Worm (Caenorhabditis elegans) whole organism, L3 larva: ENCODE measurements around the gene nhr-4.

ENCODE experiments used
- ZK546.5 ChIP-seq: sonication (generic microtip); optimal IDR thresholded peaks from 2 replicates; lab custom pipeline; 2017; ENCODE audit warnings: missing biosample characterization, missing genetic modification characterization
- ama-1 ChIP-seq: fragments of 150-350 bp; optimal IDR thresholded peaks from 2 replicates; lab custom pipeline; 2018
- ceh-16 ChIP-seq: sonication (generic microtip); optimal IDR thresholded peaks from 2 replicates; lab custom pipeline; 2017; ENCODE audit warnings: missing biosample characterization, missing genetic modification characterization
- ceh-82 ChIP-seq: fragments of 150-350 bp; optimal IDR thresholded peaks from 2 replicates; lab custom pipeline; 2014; ENCODE audit warnings: missing biosample characterization, missing genetic modification characterization
- ceh-9 ChIP-seq: sonication (generic microtip); optimal IDR thresholded peaks from 2 replicates; lab custom pipeline; 2018; ENCODE audit warnings: missing biosample characterization, missing genetic modification characterization
- daf-12 ChIP-seq: fragments of 150-350 bp; optimal IDR thresholded peaks from 2 replicates; lab custom pipeline; 2014; ENCODE audit warnings: missing biosample characterization, missing genetic modification reagents, missing genetic modification characterization
- egl-27 ChIP-seq: sonication (generic microtip); optimal IDR thresholded peaks from 4 replicates; lab custom pipeline; 2017; ENCODE audit warnings: missing biosample characterization, missing genetic modification reagents, missing genetic modification characterization
- egl-5 ChIP-seq: fragments of 150-350 bp; optimal IDR thresholded peaks from 2 replicates; lab custom pipeline; 2017; ENCODE audit warnings: missing biosample characterization, missing genetic modification reagents, missing genetic modification characterization, inconsistent platforms
- elt-1 ChIP-seq: fragments of 150-350 bp; optimal IDR thresholded peaks from 2 replicates; lab custom pipeline; 2014; ENCODE audit warnings: missing biosample characterization, missing genetic modification characterization
- elt-2 ChIP-seq: sonication (generic microtip); optimal IDR thresholded peaks from 2 replicates; lab custom pipeline; 2016; ENCODE audit warnings: missing genetic modification reagents, mild to moderate bottlenecking, missing genetic modification characterization, missing compliant biosample characterization
- elt-3 ChIP-seq, 3 experiments: fragments of 150-350 bp in 1 of 3; sonication (generic microtip) in 2 of 3; optimal IDR thresholded peaks; 2 replicates in 2 of 3; 4 replicates in 1 of 3; lab custom pipeline; 2014 to 2017; ENCODE audit warnings: missing biosample characterization in 3 of 3, missing genetic modification characterization in 3 of 3
- eor-1 ChIP-seq, 2 experiments: fragments of 150-350 bp; optimal IDR thresholded peaks; 2 replicates each; lab custom pipeline; 2014 to 2018; ENCODE audit warnings: missing biosample characterization in 2 of 2, missing genetic modification characterization in 2 of 2
- fkh-10 ChIP-seq: sonication (generic microtip); optimal IDR thresholded peaks from 2 replicates; lab custom pipeline; 2017; ENCODE audit warnings: missing biosample characterization, missing genetic modification reagents, missing genetic modification characterization
- fkh-2 ChIP-seq: fragments of 150-350 bp; optimal IDR thresholded peaks from 2 replicates; lab custom pipeline; 2014; ENCODE audit warnings: missing biosample characterization, missing genetic modification reagents, missing genetic modification characterization
- hmg-11 ChIP-seq: sonication (generic microtip); optimal IDR thresholded peaks from 2 replicates; lab custom pipeline; 2016; ENCODE audit warnings: missing genetic modification characterization, missing compliant biosample characterization
- jun-1 ChIP-seq: fragments of 150-350 bp; optimal IDR thresholded peaks from 2 replicates; lab custom pipeline; 2014; ENCODE audit warnings: missing biosample characterization, missing genetic modification reagents, missing genetic modification characterization
- lin-15B ChIP-seq: fragments of 150-350 bp; optimal IDR thresholded peaks from 2 replicates; lab custom pipeline; 2014; ENCODE audit warnings: missing biosample characterization, missing genetic modification characterization
- lsy-12 ChIP-seq: sonication (generic microtip); optimal IDR thresholded peaks from 2 replicates; lab custom pipeline; 2016; ENCODE audit warnings: mild to moderate bottlenecking, missing genetic modification characterization, missing compliant biosample characterization
- mdl-1 ChIP-seq: fragments of 150-350 bp; optimal IDR thresholded peaks from 2 replicates; lab custom pipeline; 2014; ENCODE audit warnings: missing biosample characterization, missing genetic modification characterization
- mml-1 ChIP-seq: fragments of 150-350 bp; sonication (generic microtip); optimal IDR thresholded peaks from 3 replicates; lab custom pipeline; 2014; ENCODE audit warnings: missing biosample characterization, missing genetic modification characterization
- nfya-1 ChIP-seq: sonication (generic microtip); optimal IDR thresholded peaks from 2 replicates; lab custom pipeline; 2017; ENCODE audit warnings: missing genetic modification characterization, mild to moderate bottlenecking, missing compliant biosample characterization, antibody characterized with exemption, moderate library complexity; ENCODE audit not compliant: insufficient read depth
- nhr-12 ChIP-seq: fragments of 150-350 bp; optimal IDR thresholded peaks from 2 replicates; lab custom pipeline; 2014; ENCODE audit warnings: missing biosample characterization, missing genetic modification characterization
- nhr-25 ChIP-seq: sonication (generic microtip); optimal IDR thresholded peaks from 2 replicates; lab custom pipeline; 2017; ENCODE audit warnings: missing biosample characterization, missing genetic modification characterization
- nhr-43 ChIP-seq: sonication (generic microtip); optimal IDR thresholded peaks from 2 replicates; lab custom pipeline; 2016; ENCODE audit warnings: mild to moderate bottlenecking, missing genetic modification characterization, missing compliant biosample characterization; ENCODE audit not compliant: poor library complexity, severe bottlenecking
- nhr-67 ChIP-seq: fragments of 150-350 bp; optimal IDR thresholded peaks from 2 replicates; lab custom pipeline; 2014; ENCODE audit warnings: missing biosample characterization, missing genetic modification characterization
- nhr-76 ChIP-seq: fragments of 150-350 bp; sonication (generic microtip); optimal IDR thresholded peaks from 5 replicates; lab custom pipeline; 2014; ENCODE audit warnings: missing biosample characterization, missing genetic modification characterization
- nhr-77 ChIP-seq: fragments of 150-350 bp; optimal IDR thresholded peaks from 2 replicates; lab custom pipeline; 2014; ENCODE audit warnings: missing biosample characterization, missing genetic modification characterization
- pha-4 ChIP-seq: fragments of 150-350 bp; optimal IDR thresholded peaks from 2 replicates; lab custom pipeline; 2014; ENCODE audit warnings: missing biosample characterization, missing genetic modification reagents, missing genetic modification characterization
- pqm-1 ChIP-seq: fragments of 150-350 bp; optimal IDR thresholded peaks from 2 replicates; lab custom pipeline; 2017; ENCODE audit warnings: missing biosample characterization, missing genetic modification characterization, inconsistent platforms
- snpc-4 ChIP-seq: fragments of 150-350 bp; optimal IDR thresholded peaks from 2 replicates; lab custom pipeline; 2014; ENCODE audit warnings: missing biosample characterization, missing genetic modification characterization
- unc-39 ChIP-seq: sonication (generic microtip); optimal IDR thresholded peaks from 4 replicates; lab custom pipeline; 2017; ENCODE audit warnings: missing biosample characterization, missing genetic modification characterization
- unc-62 ChIP-seq: fragments of 150-350 bp; sonication (generic microtip); optimal IDR thresholded peaks from 4 replicates; lab custom pipeline; 2014; ENCODE audit warnings: missing biosample characterization, missing genetic modification reagents, missing genetic modification characterization
- zag-1 ChIP-seq: fragments of 150-350 bp; optimal IDR thresholded peaks from 2 replicates; lab custom pipeline; 2014; ENCODE audit warnings: missing biosample characterization, missing genetic modification characterization
- ztf-11 ChIP-seq: fragments of 150-350 bp; optimal IDR thresholded peaks from 2 replicates; lab custom pipeline; 2014; ENCODE audit warnings: missing biosample characterization, missing genetic modification characterization
- ztf-4 ChIP-seq: fragments of 150-350 bp; optimal IDR thresholded peaks from 2 replicates; lab custom pipeline; 2014; ENCODE audit warnings: missing biosample characterization, missing genetic modification characterization

The nhr-4 gene

ce11 chrIV:9848075-9848474 is 31.1 kb upstream of the nhr-4 start, which contains the start of gene K07F5.7:
K07F5.7 (minus strand) TSS chrIV:9848175.
- TF ChIP-seq unc-39, result no peak
- no peak for TF ChIP-seq ztf-4
- no peak for TF ChIP-seq egl-27 (tag; lab: Kevin White, UChicago)
- TF ChIP-seq pqm-1 (tag; lab: Kevin White, UChicago), result no peak
- TF ChIP-seq lin-15B (tag; lab: Kevin White, UChicago), result no peak
- TF ChIP-seq nhr-12 (tag; lab: Kevin White, UChicago), result no peak
- TF ChIP-seq ceh-82 (tag; lab: Kevin White, UChicago), result no peak
- TF ChIP-seq fkh-10 (GFP tag; lab: Kevin White, UChicago), result no peak
- no peak for TF ChIP-seq elt-1 (tag; lab: Kevin White, UChicago)
- TF ChIP-seq unc-62 (GFP tag; lab: Kevin White, UChicago), result no peak
- TF ChIP-seq, all 47 proteins: peak for 0

- TF ChIP-seq nhr-76 (tag; lab: Kevin White, UChicago) (no peak), daf-12 (tag; lab: Kevin White, UChicago) (no peak), fkh-2 (tag; lab: Kevin White, UChicago) (no peak), elt-3 (tag; optimal IDR thresholded peaks at IDR 0.05; lab: Kevin White, UChicago) (no peak), ceh-82 (tag; lab: Kevin White, UChicago) (no peak), lsy-12 (no peak), unc-39 (no peak), pha-4 (tag; lab: Kevin White, UChicago) (no peak), snpc-4 (tag; lab: Kevin White, UChicago) (no peak)
- TF ChIP-seq, all 47 proteins: peak for 0
Measured at ce11 chrIV:9849624-9850023, 29.5 kb upstream of the nhr-4 start, which contains the start of gene K07F5.8. K07F5.8 (minus strand) TSS chrIV:9849724.

ce11 chrIV:9850931-9851330 is 28.2 kb upstream of the nhr-4 start, which contains the start of gene ssp-10:
ssp-10 (minus strand) TSS chrIV:9851031.
- TF ChIP-seq ZK546.5 (tag; lab: Kevin White, UChicago) (no peak), unc-62 (GFP tag; lab: Kevin White, UChicago) (no peak), ztf-11 (tag; lab: Kevin White, UChicago) (no peak), elt-2 (tag; lab: Kevin White, UChicago) (no peak), snpc-4 (tag; lab: Kevin White, UChicago) (no peak), nhr-67 (tag; lab: Kevin White, UChicago) (no peak), mml-1 (tag; lab: Kevin White, UChicago) (no peak)

- TF ChIP-seq ama-1 (no peak), nhr-43 (tag; lab: Kevin White, UChicago) (no peak), snpc-4 (tag; lab: Kevin White, UChicago) (no peak), eor-1 (tag; optimal IDR thresholded peaks at IDR 0.05; lab: Kevin White, UChicago) (no peak)
Measured at ce11 chrIV:9852250-9852649, 26.9 kb upstream of the nhr-4 start, which contains the start of gene ssq-1. ssq-1 (plus strand) TSS chrIV:9852550.

ce11 chrIV:9852818-9853466 is 26.2 kb upstream of the nhr-4 start:
- TF ChIP-seq egl-5 (tag; lab: Kevin White, UChicago) (no peak), pqm-1 (tag; lab: Kevin White, UChicago) (no peak), ceh-16 (tag; lab: Kevin White, UChicago) (no peak), eor-1 (tag; optimal IDR thresholded peaks at IDR 0.05; lab: Kevin White, UChicago) (no peak), nfya-1 (tag; lab: Kevin White, UChicago) (no peak), zag-1 (no peak), nhr-77 (tag; lab: Kevin White, UChicago) (no peak), nhr-43 (tag; lab: Kevin White, UChicago) (no peak), ceh-9 (tag; lab: Kevin White, UChicago) (no peak), mdl-1 (tag; lab: Kevin White, UChicago) (no peak), mml-1 (tag; lab: Kevin White, UChicago) (no peak), daf-12 (tag; lab: Kevin White, UChicago) (no peak), hmg-11 (no peak), nhr-25 (no peak), lsy-12 (no peak), elt-1 (tag; lab: Kevin White, UChicago) (no peak), pha-4 (tag; lab: Kevin White, UChicago) (no peak), snpc-4 (tag; lab: Kevin White, UChicago) (no peak), jun-1 (tag; lab: Kevin White, UChicago) (no peak), nhr-12 (tag; lab: Kevin White, UChicago) (no peak)
- TF ChIP-seq, all 47 proteins: peak for 0
